Worm (Caenorhabditis elegans) whole organism, L3 larva: Measurements from ENCODE around the gene fbxa-38.

Source experiments
- aly-2 ChIP-seq: fragments of 150-350 bp; optimal IDR thresholded peaks from 2 replicates; lab custom pipeline; 2014; ENCODE audit warnings: missing biosample characterization, missing genetic modification characterization
- ama-1 ChIP-seq: fragments of 150-350 bp; optimal IDR thresholded peaks from 2 replicates; lab custom pipeline; 2018
- ceh-16 ChIP-seq: sonication (generic microtip); optimal IDR thresholded peaks from 2 replicates; lab custom pipeline; 2017; ENCODE audit warnings: missing biosample characterization, missing genetic modification characterization
- ceh-82 ChIP-seq: fragments of 150-350 bp; optimal IDR thresholded peaks from 2 replicates; lab custom pipeline; 2014; ENCODE audit warnings: missing biosample characterization, missing genetic modification characterization
- ceh-9 ChIP-seq: sonication (generic microtip); optimal IDR thresholded peaks from 2 replicates; lab custom pipeline; 2018; ENCODE audit warnings: missing biosample characterization, missing genetic modification characterization
- daf-12 ChIP-seq: fragments of 150-350 bp; optimal IDR thresholded peaks from 2 replicates; lab custom pipeline; 2014; ENCODE audit warnings: missing biosample characterization, missing genetic modification reagents, missing genetic modification characterization
- egl-27 ChIP-seq: sonication (generic microtip); optimal IDR thresholded peaks from 4 replicates; lab custom pipeline; 2017; ENCODE audit warnings: missing biosample characterization, missing genetic modification reagents, missing genetic modification characterization
- egl-5 ChIP-seq: fragments of 150-350 bp; optimal IDR thresholded peaks from 2 replicates; lab custom pipeline; 2017; ENCODE audit warnings: missing biosample characterization, missing genetic modification reagents, missing genetic modification characterization, inconsistent platforms
- elt-2 ChIP-seq: sonication (generic microtip); optimal IDR thresholded peaks from 2 replicates; lab custom pipeline; 2016; ENCODE audit warnings: missing genetic modification reagents, mild to moderate bottlenecking, missing genetic modification characterization, missing compliant biosample characterization
- elt-3 ChIP-seq, 3 experiments: fragments of 150-350 bp in 1 of 3; sonication (generic microtip) in 2 of 3; optimal IDR thresholded peaks; 2 replicates in 2 of 3; 4 replicates in 1 of 3; lab custom pipeline; 2014 to 2017; ENCODE audit warnings: missing biosample characterization in 3 of 3, missing genetic modification characterization in 3 of 3
- fkh-2 ChIP-seq: fragments of 150-350 bp; optimal IDR thresholded peaks from 2 replicates; lab custom pipeline; 2014; ENCODE audit warnings: missing biosample characterization, missing genetic modification reagents, missing genetic modification characterization
- fos-1 ChIP-seq: fragments of 150-350 bp; optimal IDR thresholded peaks from 2 replicates; lab custom pipeline; 2014; ENCODE audit warnings: missing biosample characterization, missing genetic modification characterization
- jun-1 ChIP-seq: fragments of 150-350 bp; optimal IDR thresholded peaks from 2 replicates; lab custom pipeline; 2014; ENCODE audit warnings: missing biosample characterization, missing genetic modification reagents, missing genetic modification characterization
- lin-15B ChIP-seq: fragments of 150-350 bp; optimal IDR thresholded peaks from 2 replicates; lab custom pipeline; 2014; ENCODE audit warnings: missing biosample characterization, missing genetic modification characterization
- lin-39 ChIP-seq: fragments of 150-350 bp; optimal IDR thresholded peaks from 2 replicates; lab custom pipeline; 2018; ENCODE audit warnings: missing biosample characterization, missing genetic modification reagents, missing genetic modification characterization
- lsy-12 ChIP-seq: sonication (generic microtip); optimal IDR thresholded peaks from 2 replicates; lab custom pipeline; 2016; ENCODE audit warnings: mild to moderate bottlenecking, missing genetic modification characterization, missing compliant biosample characterization
- mdl-1 ChIP-seq: fragments of 150-350 bp; optimal IDR thresholded peaks from 2 replicates; lab custom pipeline; 2014; ENCODE audit warnings: missing biosample characterization, missing genetic modification characterization
- mml-1 ChIP-seq: fragments of 150-350 bp; sonication (generic microtip); optimal IDR thresholded peaks from 3 replicates; lab custom pipeline; 2014; ENCODE audit warnings: missing biosample characterization, missing genetic modification characterization
- nfya-1 ChIP-seq: sonication (generic microtip); optimal IDR thresholded peaks from 2 replicates; lab custom pipeline; 2017; ENCODE audit warnings: missing genetic modification characterization, mild to moderate bottlenecking, missing compliant biosample characterization, antibody characterized with exemption, moderate library complexity; ENCODE audit not compliant: insufficient read depth
- nhr-12 ChIP-seq: fragments of 150-350 bp; optimal IDR thresholded peaks from 2 replicates; lab custom pipeline; 2014; ENCODE audit warnings: missing biosample characterization, missing genetic modification characterization
- nhr-237 ChIP-seq: fragments of 150-350 bp; optimal IDR thresholded peaks from 2 replicates; lab custom pipeline; 2014; ENCODE audit warnings: missing biosample characterization, missing genetic modification characterization
- nhr-25 ChIP-seq: sonication (generic microtip); optimal IDR thresholded peaks from 2 replicates; lab custom pipeline; 2017; ENCODE audit warnings: missing biosample characterization, missing genetic modification characterization
- nhr-28 ChIP-seq: fragments of 150-350 bp; optimal IDR thresholded peaks from 2 replicates; lab custom pipeline; 2014; ENCODE audit warnings: missing biosample characterization, missing genetic modification characterization
- nhr-43 ChIP-seq: sonication (generic microtip); optimal IDR thresholded peaks from 2 replicates; lab custom pipeline; 2016; ENCODE audit warnings: mild to moderate bottlenecking, missing genetic modification characterization, missing compliant biosample characterization; ENCODE audit not compliant: poor library complexity, severe bottlenecking
- nhr-67 ChIP-seq: fragments of 150-350 bp; optimal IDR thresholded peaks from 2 replicates; lab custom pipeline; 2014; ENCODE audit warnings: missing biosample characterization, missing genetic modification characterization
- nhr-76 ChIP-seq: fragments of 150-350 bp; sonication (generic microtip); optimal IDR thresholded peaks from 5 replicates; lab custom pipeline; 2014; ENCODE audit warnings: missing biosample characterization, missing genetic modification characterization
- nhr-77 ChIP-seq: fragments of 150-350 bp; optimal IDR thresholded peaks from 2 replicates; lab custom pipeline; 2014; ENCODE audit warnings: missing biosample characterization, missing genetic modification characterization
- pha-4 ChIP-seq: fragments of 150-350 bp; optimal IDR thresholded peaks from 2 replicates; lab custom pipeline; 2014; ENCODE audit warnings: missing biosample characterization, missing genetic modification reagents, missing genetic modification characterization
- pqm-1 ChIP-seq: fragments of 150-350 bp; optimal IDR thresholded peaks from 2 replicates; lab custom pipeline; 2017; ENCODE audit warnings: missing biosample characterization, missing genetic modification characterization, inconsistent platforms
- sea-2 ChIP-seq: fragments of 150-350 bp; sonication (generic microtip); optimal IDR thresholded peaks from 4 replicates; lab custom pipeline; 2014; ENCODE audit warnings: missing biosample characterization, missing genetic modification reagents, missing genetic modification characterization
- unc-39 ChIP-seq: sonication (generic microtip); optimal IDR thresholded peaks from 4 replicates; lab custom pipeline; 2017; ENCODE audit warnings: missing biosample characterization, missing genetic modification characterization
- unc-62 ChIP-seq: fragments of 150-350 bp; sonication (generic microtip); optimal IDR thresholded peaks from 4 replicates; lab custom pipeline; 2014; ENCODE audit warnings: missing biosample characterization, missing genetic modification reagents, missing genetic modification characterization
- zag-1 ChIP-seq: fragments of 150-350 bp; optimal IDR thresholded peaks from 2 replicates; lab custom pipeline; 2014; ENCODE audit warnings: missing biosample characterization, missing genetic modification characterization
- ztf-11 ChIP-seq: fragments of 150-350 bp; optimal IDR thresholded peaks from 2 replicates; lab custom pipeline; 2014; ENCODE audit warnings: missing biosample characterization, missing genetic modification characterization

Gene fbxa-38

ce11 chrIII:2239587-2240144 lies 15.2 kb downstream of the fbxa-38 start, which contains the start of gene C39B5.10:
C39B5.10 (minus strand) TSS chrIII:2239637.
- TF ChIP-seq lsy-12 (no peak), jun-1 (peak; percentile 35), elt-2 (peak; percentile 93), pqm-1 (peak; percentile 79), unc-62 (GFP tag; lab: Kevin White, UChicago) (no peak)

- TF ChIP-seq fkh-2 (tag; lab: Kevin White, UChicago) (no peak), zag-1 (tag; lab: Kevin White, UChicago) (no peak), nhr-25 (tag; lab: Kevin White, UChicago) (no peak), sea-2 (GFP tag; lab: Kevin White, UChicago) (no peak), nhr-67 (tag; lab: Kevin White, UChicago) (no peak), nhr-77 (tag; lab: Kevin White, UChicago) (no peak), jun-1 (no peak), daf-12 (tag; lab: Kevin White, UChicago) (no peak), ztf-11 (tag; lab: Kevin White, UChicago) (no peak), lin-39 (no peak), nhr-76 (tag; lab: Kevin White, UChicago) (no peak)
Observed at ce11 chrIII:2240471-2240870, 16.0 kb downstream of the fbxa-38 start, which contains the start of gene srz-56. srz-56 (plus strand) TSS chrIII:2240771.

ce11 chrIII:2243617-2244016 lies 19.1 kb downstream of the fbxa-38 start:
- TF ChIP-seq nhr-76 (tag; lab: Kevin White, UChicago) (no peak), pqm-1 (no peak), nhr-28 (tag; lab: Kevin White, UChicago) (no peak), ceh-16 (no peak), egl-5 (tag; lab: Kevin White, UChicago) (no peak), nhr-12 (tag; lab: Kevin White, UChicago) (no peak), lsy-12 (no peak), fkh-2 (tag; lab: Kevin White, UChicago) (no peak), ceh-82 (tag; lab: Kevin White, UChicago) (no peak), aly-2 (tag; lab: Kevin White, UChicago) (no peak), nhr-77 (tag; lab: Kevin White, UChicago) (no peak), fos-1 (tag; lab: Kevin White, UChicago) (no peak), unc-39 (tag; lab: Kevin White, UChicago) (no peak), ceh-9 (no peak), lin-15B (tag; lab: Kevin White, UChicago) (no peak), unc-62 (GFP tag; lab: Kevin White, UChicago) (no peak), nhr-43 (tag; lab: Kevin White, UChicago) (no peak), mdl-1 (tag; lab: Kevin White, UChicago) (no peak), pha-4 (tag; lab: Kevin White, UChicago) (no peak)

ce11 chrIII:2245727-2246126 lies 21.3 kb downstream of the fbxa-38 start, which contains the start of gene srd-67:
srd-67 (minus strand) TSS chrIII:2245827.
- TF ChIP-seq mml-1 (tag; lab: Kevin White, UChicago) = no peak
- no peak for TF ChIP-seq nhr-43 (tag; lab: Kevin White, UChicago)

- TF ChIP-seq unc-39 (tag; lab: Kevin White, UChicago) (no peak), jun-1 (no peak), pha-4 (tag; lab: Kevin White, UChicago) (no peak), nhr-237 (tag; lab: Kevin White, UChicago) (no peak), aly-2 (tag; lab: Kevin White, UChicago) (no peak), zag-1 (tag; lab: Kevin White, UChicago) (no peak), elt-3 (tag; optimal IDR thresholded peaks at IDR 0.05; lab: Kevin White, UChicago) (no peak), ceh-82 (tag; lab: Kevin White, UChicago) (no peak), nfya-1 (tag; lab: Kevin White, UChicago) (no peak), ztf-11 (tag; lab: Kevin White, UChicago) (no peak), ama-1 (no peak), nhr-12 (tag; lab: Kevin White, UChicago) (no peak), egl-27 (tag; lab: Kevin White, UChicago) (no peak)
Observed at ce11 chrIII:2251348-2251747, 26.9 kb downstream of the fbxa-38 start, which contains the start of gene fbxa-7. fbxa-7 (minus strand) TSS chrIII:2251448.
